Worm (Caenorhabditis elegans): ENCODE data around the gene daf-5.

ce11 chrII:14005183-14005582 is 46.9 kb downstream of the daf-5 start:
- TF ChIP-seq him-1 (tag; optimal IDR thresholded peaks at IDR 0.05) (no peak), W03F9.2 (tag; optimal IDR thresholded peaks at IDR 0.05) (no peak)
